Worm (Caenorhabditis elegans) whole organism, L4 larva: ENCODE results near the gene C18D11.3.
"Not testable (repeated sequence)": the region's sequence is repeated elsewhere in the genome, so short reads cannot be mapped to it uniquely, and the experiment has no call there.

Source experiments
- daf-12 ChIP-seq: fragments of 150-350 bp; optimal IDR thresholded peaks from 2 replicates; lab custom pipeline; 2014; ENCODE audit warnings: missing biosample characterization, missing genetic modification reagents, missing genetic modification characterization
- dmd-9 ChIP-seq: fragments of 200-800 bp; sonication (Bioruptor generic); IDR thresholded peaks from 2 replicates; pipeline ENCODE4 v1.3.6; 2022; ENCODE audit warnings: missing genetic modification reagents, missing genetic modification characterization, missing compliant biosample characterization
- egl-27 ChIP-seq: sonication (generic microtip); optimal IDR thresholded peaks from 3 replicates; lab custom pipeline; 2017; ENCODE audit warnings: missing biosample characterization, missing genetic modification reagents, missing genetic modification characterization
- fos-1 ChIP-seq: fragments of 150-350 bp; optimal IDR thresholded peaks from 2 replicates; lab custom pipeline; 2014; ENCODE audit warnings: missing biosample characterization, missing genetic modification characterization
- hlh-30 ChIP-seq: sonication (generic microtip); optimal IDR thresholded peaks from 2 replicates; lab custom pipeline; 2017; ENCODE audit warnings: antibody characterized with exemption, mild to moderate bottlenecking, missing genetic modification characterization, missing compliant biosample characterization; ENCODE audit not compliant: insufficient read depth
- lin-39 ChIP-seq: fragments of 150-350 bp; optimal IDR thresholded peaks from 2 replicates; lab custom pipeline; 2014; ENCODE audit warnings: missing biosample characterization, missing genetic modification reagents, missing genetic modification characterization
- nhr-25 ChIP-seq: sonication (generic microtip); optimal IDR thresholded peaks from 2 replicates; lab custom pipeline; 2017; ENCODE audit warnings: missing genetic modification characterization, mild to moderate bottlenecking, missing compliant biosample characterization, antibody characterized with exemption, moderate library complexity, borderline replicate concordance; ENCODE audit not compliant: insufficient read depth
- pqm-1 ChIP-seq: sonication (generic microtip); optimal IDR thresholded peaks from 2 replicates; lab custom pipeline; 2017; ENCODE audit warnings: missing biosample characterization, missing genetic modification characterization
- rbr-2 ChIP-seq: sonication (generic microtip); optimal IDR thresholded peaks from 2 replicates; lab custom pipeline; 2016; ENCODE audit warnings: missing genotype, missing genetic modification characterization, missing compliant biosample characterization
- snpc-4 ChIP-seq: fragments of 150-350 bp; optimal IDR thresholded peaks from 2 replicates; lab custom pipeline; 2014; ENCODE audit warnings: missing biosample characterization, missing genetic modification characterization
- unc-39 ChIP-seq: sonication (generic microtip); optimal IDR thresholded peaks from 2 replicates; lab custom pipeline; 2017; ENCODE audit warnings: missing biosample characterization, missing genetic modification characterization
- unc-62 ChIP-seq, 3 experiments: fragments of 150-350 bp in 1 of 3; sonication (generic microtip); optimal IDR thresholded peaks in 2 of 3; peaks in 1 of 3; 1 replicate in 1 of 3; 2 replicates in 2 of 3; lab custom pipeline; 2014 to 2017; ENCODE audit warnings: missing biosample characterization in 3 of 3, missing genetic modification characterization in 3 of 3, missing genetic modification reagents in 3 of 3, missing genotype in 1 of 3
- zag-1 ChIP-seq: fragments of 150-350 bp; optimal IDR thresholded peaks from 2 replicates; lab custom pipeline; 2014; ENCODE audit warnings: missing biosample characterization, missing genetic modification characterization

ce11 chrIII:11773581-11773980, 49.7 kb upstream of the C18D11.3 start, which contains the start of gene gbf-1:
- not testable (repeated sequence) for TF ChIP-seq snpc-4; dmd-9; unc-39 (tag; lab: Kevin White, UChicago); fos-1 (tag; lab: Kevin White, UChicago); lin-39 (tag; lab: Kevin White, UChicago); unc-62 (GFP tag; optimal IDR thresholded peaks at IDR 0.05 in 1 of 2; lab: Kevin White, UChicago); unc-62 (tag; optimal IDR thresholded peaks at IDR 0.05; lab: Kevin White, UChicago); egl-27 (tag; lab: Kevin White, UChicago); zag-1; pqm-1 (tag; lab: Kevin White, UChicago); daf-12; nhr-25 (tag; lab: Kevin White, UChicago); hlh-30 (tag; lab: Kevin White, UChicago); rbr-2 (tag; lab: Kevin White, UChicago)
